Fruit fly (Drosophila melanogaster): ENCODE data around the gene CG3808.

The CG3808 gene

DNA sequence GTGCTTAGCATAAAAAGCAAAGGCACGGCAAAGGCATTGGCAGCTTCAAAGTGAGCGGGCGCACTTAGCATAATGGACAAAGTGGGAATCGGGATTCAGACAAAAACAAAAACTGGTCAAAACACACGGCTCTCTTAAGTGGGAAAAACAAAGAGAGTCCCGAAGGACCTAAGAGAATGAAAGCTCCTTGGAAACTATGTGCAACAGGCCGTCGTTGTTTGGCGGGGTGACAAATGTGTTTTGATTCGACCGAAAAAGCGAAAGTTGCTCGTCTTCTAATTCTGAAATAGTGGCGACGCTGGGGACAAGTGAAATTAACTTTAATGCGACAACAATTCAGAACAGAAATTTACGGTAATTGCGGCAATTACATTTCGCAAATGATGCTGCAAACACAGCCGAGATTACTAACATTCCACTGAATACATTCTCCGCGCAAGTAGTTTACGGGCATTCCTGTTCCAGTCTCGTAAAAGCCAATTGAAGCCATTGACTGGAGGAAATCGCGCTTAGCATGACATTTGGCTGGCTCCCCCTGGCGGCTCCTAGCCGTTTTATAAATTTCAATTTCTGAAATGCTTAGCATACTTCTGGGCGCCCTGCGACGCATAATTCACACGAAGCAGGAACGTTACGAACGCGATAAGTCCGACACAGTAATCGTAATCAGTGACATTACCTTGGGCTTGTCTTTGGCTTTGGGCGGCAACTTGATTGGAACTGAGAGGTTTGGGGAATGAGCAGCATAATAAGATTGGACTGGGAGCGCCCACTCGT, 32.0 kb downstream of the CG3808 start:
- TF ChIP-seq CG11093 (GFP tag; IDR thresholded peaks at IDR 0.05) = no peak
- no peak for TF ChIP-seq CG12155 (GFP tag; optimal IDR thresholded peaks at IDR 0.05)
- no peak for TF ChIP-seq lola (GFP tag; optimal IDR thresholded peaks at IDR 0.05)
- TF ChIP-seq ci (GFP tag; IDR thresholded peaks at IDR 0.05) = peak; percentile 65; the same call in 2 of the 3 replicates
- 0 out of 2 replicates have a peak, but pooled peaks have one; percentile 5 for TF ChIP-seq Oaz (GFP tag; IDR thresholded peaks at IDR 0.05)
- TF ChIP-seq crc (GFP tag; optimal IDR thresholded peaks at IDR 0.05) = no peak
- no peak for TF ChIP-seq az2 (GFP tag; optimal IDR thresholded peaks at IDR 0.05)
- no peak for TF ChIP-seq Dbx (GFP tag; IDR thresholded peaks at IDR 0.05)
- peak; percentile 39 for TF ChIP-seq CG3163 (GFP tag; optimal IDR thresholded peaks at IDR 0.05)
- TF ChIP-seq dmrt99B (tag; optimal IDR thresholded peaks at IDR 0.05) = no peak
- no peak for TF ChIP-seq NfI (GFP tag; optimal IDR thresholded peaks at IDR 0.05)
- TF ChIP-seq CG16779 (GFP tag; IDR thresholded peaks at IDR 0.05) = no peak
- TF ChIP-seq CG18619 (GFP tag; optimal IDR thresholded peaks at IDR 0.05) = no peak
- no peak for TF ChIP-seq pan (optimal IDR thresholded peaks at IDR 0.05)
- peak in 1 of 2 experiments; percentile 11 for TF ChIP-seq pan (GFP tag; optimal IDR thresholded peaks at IDR 0.05 in 1 of 2, IDR thresholded peaks at IDR 0.05 in 1 of 2)
- TF ChIP-seq Sry-β (GFP tag; optimal IDR thresholded peaks at IDR 0.05) = no peak
- peak; percentile 30 for TF ChIP-seq ftz-f1 (GFP tag; optimal IDR thresholded peaks at IDR 0.05)
- TF ChIP-seq CG17328 (GFP tag; IDR thresholded peaks at IDR 0.05) = no peak
- no peak for TF ChIP-seq Meics (GFP tag; optimal IDR thresholded peaks at IDR 0.05)
- no peak for TF ChIP-seq ab (GFP tag; optimal IDR thresholded peaks at IDR 0.05)
- TF ChIP-seq pho (GFP tag; optimal IDR thresholded peaks at IDR 0.05) = no peak
- 0 out of 3 replicates have a peak, but pooled peaks have one; percentile 50 for TF ChIP-seq CG11456 (GFP tag; IDR thresholded peaks at IDR 0.05)
- TF ChIP-seq fd64A (GFP tag; optimal IDR thresholded peaks at IDR 0.05) = no peak
- no peak for TF ChIP-seq amos (GFP tag; IDR thresholded peaks at IDR 0.05; ENCODE audit: partially characterized antibody)
- peak in 1 of 2 experiments; percentile 17 for TF ChIP-seq Trl (optimal IDR thresholded peaks at IDR 0.05)
- no peak for TF ChIP-seq Trl (GFP tag; optimal IDR thresholded peaks at IDR 0.05)
- peak; percentile 2 for TF ChIP-seq abd-A (tag; optimal IDR thresholded peaks at IDR 0.05)
- no peak for TF ChIP-seq CG15269 (tag; optimal IDR thresholded peaks at IDR 0.05)
- TF ChIP-seq insv (GFP tag; optimal IDR thresholded peaks at IDR 0.05) = no peak
- TF ChIP-seq vvl (GFP tag; IDR thresholded peaks at IDR 0.05) = no peak
- TF ChIP-seq Optix (GFP tag; IDR thresholded peaks at IDR 0.05) = 0 out of 3 replicates have a peak, but pooled peaks have one; percentile 51
- TF ChIP-seq CG10366 (GFP tag; IDR thresholded peaks at IDR 0.05) = no peak
- no peak for TF ChIP-seq dan (GFP tag; IDR thresholded peaks at IDR 0.05)
- TF ChIP-seq pb (GFP tag; optimal IDR thresholded peaks at IDR 0.05) = no peak
- TF ChIP-seq pfk (GFP tag; optimal IDR thresholded peaks at IDR 0.05) = no peak
- no peak for TF ChIP-seq ems (GFP tag; optimal IDR thresholded peaks at IDR 0.05)
- TF ChIP-seq Med (GFP tag) = peak; percentile 75
- TF ChIP-seq psq (GFP tag; optimal IDR thresholded peaks at IDR 0.05) = no peak
- 0 out of 3 replicates have a peak, but pooled peaks have one; percentile 11 for TF ChIP-seq CG3726 (GFP tag; IDR thresholded peaks at IDR 0.05)
- peak; percentile 10 for TF ChIP-seq Hsf (GFP tag; optimal IDR thresholded peaks at IDR 0.05)
- TF ChIP-seq unpg (GFP tag; optimal IDR thresholded peaks at IDR 0.05) = no peak
- TF ChIP-seq CG9437 (GFP tag; optimal IDR thresholded peaks at IDR 0.05) = peak; percentile 34
- TF ChIP-seq CG4404 (GFP tag; IDR thresholded peaks at IDR 0.05) = no peak
- no peak for TF ChIP-seq Ptx1 (GFP tag; IDR thresholded peaks at IDR 0.05)
- no peak for TF ChIP-seq Tbp (GFP tag; optimal IDR thresholded peaks at IDR 0.05)
- peak; percentile 88 for TF ChIP-seq CTCF (GFP tag; optimal IDR thresholded peaks at IDR 0.05)
- no peak for TF ChIP-seq CG8290 (GFP tag; optimal IDR thresholded peaks at IDR 0.05)
- peak in 1 of 2 experiments; percentile 33 for TF ChIP-seq CG8290 (tag; optimal IDR thresholded peaks at IDR 0.05)
- no peak for TF ChIP-seq HLH54F (GFP tag; optimal IDR thresholded peaks at IDR 0.05)
- TF ChIP-seq CG8359 (GFP tag; optimal IDR thresholded peaks at IDR 0.05; ENCODE audit: borderline replicate concordance) = peak; percentile 8
- no peak for TF ChIP-seq Dp (GFP tag; optimal IDR thresholded peaks at IDR 0.05)
- peak; percentile 36 for TF ChIP-seq Deaf1 (tag; optimal IDR thresholded peaks at IDR 0.05)
